Fruit fly (Drosophila melanogaster): ENCODE results near the gene CG1172.

DNA sequence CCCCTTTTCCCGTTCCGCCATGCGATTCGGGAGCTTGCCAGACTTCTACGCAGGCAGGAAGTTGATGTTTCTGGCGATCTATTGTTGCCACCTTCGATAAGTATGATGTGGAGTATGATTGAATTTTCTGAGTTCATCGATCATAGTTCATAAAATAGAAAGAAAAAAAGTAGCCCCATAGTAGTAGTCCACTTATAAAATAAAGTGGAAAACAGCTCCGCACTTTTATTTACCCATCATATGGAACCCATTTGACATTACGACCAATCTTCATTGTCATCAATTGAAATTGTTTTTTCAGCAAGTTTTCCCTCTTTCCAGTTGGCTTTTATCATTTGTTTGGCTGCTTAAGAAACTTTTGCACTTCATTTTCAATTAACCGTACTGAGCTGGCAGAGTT is 33.4 kb downstream of the CG1172 start, which contains the start of gene CG12147:
- TF ChIP-seq CG8478 (optimal IDR thresholded peaks at IDR 0.05): no peak
- no peak for TF ChIP-seq CTCF (optimal IDR thresholded peaks at IDR 0.05)
